Fruit fly (Drosophila melanogaster): Measurements from ENCODE around the gene dec.

dm6 chrX:7881579-7881978 is 8.6 kb upstream of the dec start, which contains the start of gene Ir7e:
- TF ChIP-seq CG8478 (optimal IDR thresholded peaks at IDR 0.05), result no peak
- no peak for TF ChIP-seq pan (optimal IDR thresholded peaks at IDR 0.05)
- no peak for TF ChIP-seq usp (GFP tag; optimal IDR thresholded peaks at IDR 0.05)
- no peak for TF ChIP-seq Dll (optimal IDR thresholded peaks at IDR 0.05)
- no peak for TF ChIP-seq EcR (GFP tag; optimal IDR thresholded peaks at IDR 0.05)
- no peak for TF ChIP-seq psq (optimal IDR thresholded peaks at IDR 0.05)
